Fruit fly (Drosophila melanogaster): ENCODE data around the gene CG9330.

Gene CG9330

DNA sequence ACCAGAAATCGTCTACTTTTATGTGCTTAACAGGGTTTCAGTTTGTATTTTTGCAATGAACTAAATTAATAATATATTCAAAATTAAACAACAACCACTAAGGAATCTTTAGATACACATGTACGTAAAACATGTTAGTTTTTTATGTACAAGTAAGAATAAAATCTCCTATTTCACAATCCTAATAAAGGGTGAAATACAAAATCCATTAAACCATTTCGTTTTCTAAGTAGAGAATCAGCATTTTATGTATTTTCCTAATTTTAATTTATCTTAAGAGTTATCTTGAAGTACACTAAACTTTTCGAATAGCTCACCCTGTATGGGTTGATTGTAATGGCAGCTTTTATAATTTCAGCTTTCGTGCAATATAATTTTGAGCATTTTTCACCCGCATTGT is 24.3 kb upstream of the CG9330 start:
- TF ChIP-seq sv (GFP tag; optimal IDR thresholded peaks at IDR 0.05) (no peak), Rel (GFP tag; optimal IDR thresholded peaks at IDR 0.05) (peak; percentile 13), Rel (tag; optimal IDR thresholded peaks at IDR 0.05) (peak; percentile 2), Hr78 (GFP tag; optimal IDR thresholded peaks at IDR 0.05) (no peak), dl (GFP tag; optimal IDR thresholded peaks at IDR 0.05; ENCODE audit: insufficient read depth in 1 of 2, partially characterized antibody in 2 of 2) (no peak), sage (GFP tag; optimal IDR thresholded peaks at IDR 0.05) (peak; percentile 44), CrebA (GFP tag; optimal IDR thresholded peaks at IDR 0.05; ENCODE audit: borderline replicate concordance) (no peak), jim (GFP tag; optimal IDR thresholded peaks at IDR 0.05) (no peak), dmrt93B (GFP tag; optimal IDR thresholded peaks at IDR 0.05) (peak; percentile 17), Sp1 (GFP tag; optimal IDR thresholded peaks at IDR 0.05) (peak; percentile 91), rgr (GFP tag; optimal IDR thresholded peaks at IDR 0.05) (peak; percentile 88), Vsx2 (GFP tag; optimal IDR thresholded peaks at IDR 0.05; ENCODE audit: partially characterized antibody) (no peak), Mio (GFP tag; optimal IDR thresholded peaks at IDR 0.05) (no peak), ey (GFP tag; optimal IDR thresholded peaks at IDR 0.05) (peak; percentile 86), Abd-B (GFP tag; optimal IDR thresholded peaks at IDR 0.05) (no peak), br (GFP tag; optimal IDR thresholded peaks at IDR 0.05) (peak; percentile 66), N (GFP tag; optimal IDR thresholded peaks at IDR 0.05) (no peak), GATAd (GFP tag; optimal IDR thresholded peaks at IDR 0.05) (no peak), OdsH (GFP tag; optimal IDR thresholded peaks at IDR 0.05) (peak; percentile 86), dsf (GFP tag; optimal IDR thresholded peaks at IDR 0.05; ENCODE audit: borderline replicate concordance) (no peak), fru (GFP tag; optimal IDR thresholded peaks at IDR 0.05) (peak; percentile 88), CG32264 (GFP tag; optimal IDR thresholded peaks at IDR 0.05) (no peak), lola (GFP tag; optimal IDR thresholded peaks at IDR 0.05) (no peak), brk (GFP tag; optimal IDR thresholded peaks at IDR 0.05) (peak; percentile 43), tai (GFP tag; optimal IDR thresholded peaks at IDR 0.05) (peak; percentile 15), psq (GFP tag; optimal IDR thresholded peaks at IDR 0.05) (peak; percentile 60), pan (optimal IDR thresholded peaks at IDR 0.05) (no peak), woc (GFP tag; optimal IDR thresholded peaks at IDR 0.05) (peak; percentile 58), Dfd (GFP tag; optimal IDR thresholded peaks at IDR 0.05) (no peak), Jra (GFP tag; optimal IDR thresholded peaks at IDR 0.05) (peak; percentile 11), Hnf4 (GFP tag; optimal IDR thresholded peaks at IDR 0.05) (peak; percentile 29), Dif (GFP tag; optimal IDR thresholded peaks at IDR 0.05; ENCODE audit: partially characterized antibody) (no peak), h (GFP tag; optimal IDR thresholded peaks at IDR 0.05) (peak; percentile 79), Myc (optimal IDR thresholded peaks at IDR 0.05) (no peak), CG9705 (GFP tag; optimal IDR thresholded peaks at IDR 0.05) (peak; percentile 26), foxo (GFP tag; optimal IDR thresholded peaks at IDR 0.05) (peak in 1 of 2 experiments; percentile 91), HLH106 (tag; optimal IDR thresholded peaks at IDR 0.05) (peak; percentile 88), Hr83 (GFP tag; optimal IDR thresholded peaks at IDR 0.05; ENCODE audit: poor library complexity, severe bottlenecking) (no peak), usp (GFP tag; optimal IDR thresholded peaks at IDR 0.05) (no peak)

DNA sequence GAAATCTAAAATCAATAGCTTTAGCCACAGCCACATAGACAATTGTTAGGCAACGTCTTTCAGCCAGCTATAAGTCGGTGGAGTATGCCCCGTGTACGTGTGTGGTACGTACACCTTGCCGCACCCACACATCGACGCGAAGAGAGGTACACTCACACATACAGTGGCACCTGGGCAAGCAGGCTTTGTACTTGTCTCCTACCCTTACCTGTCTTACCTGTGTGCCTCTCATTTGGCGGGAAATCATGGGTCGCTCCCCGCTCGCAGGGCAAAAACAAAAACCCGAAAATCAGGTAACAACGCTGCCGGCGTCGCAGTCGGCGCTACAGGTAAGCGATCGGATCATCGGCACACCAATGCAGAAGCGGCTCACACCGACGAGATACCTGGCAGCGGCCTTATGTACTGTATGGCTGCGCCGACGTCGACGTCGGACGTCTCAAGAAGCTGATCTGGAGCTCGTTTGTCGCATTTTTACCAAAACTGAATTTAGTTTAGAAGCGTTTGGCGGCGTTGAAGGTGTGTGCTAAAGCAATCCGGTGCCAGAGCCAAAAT is 23.8 kb upstream of the CG9330 start:
- TF ChIP-seq usp (GFP tag; optimal IDR thresholded peaks at IDR 0.05) (no peak), br (GFP tag; optimal IDR thresholded peaks at IDR 0.05) (peak; percentile 20), dl (GFP tag; optimal IDR thresholded peaks at IDR 0.05; ENCODE audit: insufficient read depth in 1 of 2, partially characterized antibody in 2 of 2) (peak; percentile 25 to 55), Hnf4 (GFP tag; optimal IDR thresholded peaks at IDR 0.05) (no peak), Vsx2 (GFP tag; optimal IDR thresholded peaks at IDR 0.05; ENCODE audit: partially characterized antibody) (peak; percentile 46), jim (GFP tag; optimal IDR thresholded peaks at IDR 0.05) (no peak), Hr83 (GFP tag; optimal IDR thresholded peaks at IDR 0.05; ENCODE audit: poor library complexity, severe bottlenecking) (peak; percentile 72), foxo (GFP tag; optimal IDR thresholded peaks at IDR 0.05) (no peak), HLH106 (tag; optimal IDR thresholded peaks at IDR 0.05) (no peak), Rel (GFP tag; optimal IDR thresholded peaks at IDR 0.05) (no peak), Rel (tag; optimal IDR thresholded peaks at IDR 0.05) (peak; percentile 2), Dfd (GFP tag; optimal IDR thresholded peaks at IDR 0.05) (no peak), Dif (GFP tag; optimal IDR thresholded peaks at IDR 0.05; ENCODE audit: partially characterized antibody) (peak; percentile 76), h (GFP tag; optimal IDR thresholded peaks at IDR 0.05) (peak; percentile 10)

All from whole organism, wandering third instar larva.